Worm (Caenorhabditis elegans) whole organism, dauer: ENCODE results near the gene Y116F11B.14.

ENCODE experiments used
- unc-62 ChIP-seq: sonication (generic microtip); optimal IDR thresholded peaks from 2 replicates; lab custom pipeline; 2017; ENCODE audit warnings: missing biosample characterization, missing genetic modification reagents, missing genetic modification characterization

Gene Y116F11B.14

DNA sequence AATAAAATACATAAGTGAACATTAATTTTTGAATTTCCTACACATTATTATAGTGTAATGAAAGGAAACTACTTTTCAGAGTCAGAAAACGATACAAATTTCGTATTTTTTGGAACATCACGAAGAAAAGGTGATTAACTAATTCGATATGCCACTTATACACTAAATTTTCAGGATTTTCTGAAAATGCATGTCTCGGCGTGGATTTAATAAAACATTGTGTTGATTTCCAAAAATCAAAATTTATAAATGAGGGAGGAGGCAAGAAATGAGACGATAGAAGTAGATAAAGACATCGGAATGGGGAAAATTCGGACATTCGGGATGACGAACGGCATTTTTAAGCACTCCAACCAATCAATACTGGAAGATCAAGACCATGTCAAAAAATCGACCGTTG lies at the start of gene Y116F11B.14:
TSS of gene Y116F11B.14 (plus strand) at position 301 of the 400 bp plus-strand sequence.
- no peak for TF ChIP-seq unc-62 (GFP tag; lab: Kevin White, UChicago)

DNA sequence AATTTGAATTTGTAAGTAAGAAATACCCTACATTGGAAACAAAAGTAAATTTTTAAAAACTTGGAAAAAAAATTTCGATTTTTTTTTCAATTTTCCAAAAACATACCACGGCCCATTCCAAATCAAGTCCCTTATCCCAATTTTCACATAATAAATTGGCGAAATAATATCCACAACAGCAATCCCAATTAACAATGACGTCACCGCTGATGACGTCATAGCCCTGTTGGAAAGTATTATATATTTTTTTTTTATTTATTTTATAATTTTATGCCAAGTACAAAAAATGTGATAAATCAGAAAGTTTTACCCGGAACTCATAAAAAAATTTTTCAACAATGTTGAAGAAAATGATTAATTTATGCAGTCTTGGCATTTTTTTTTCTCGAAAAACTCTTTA lies 45.7 kb upstream of the Y116F11B.14 start:
- no peak for TF ChIP-seq unc-62 (GFP tag; lab: Kevin White, UChicago)

DNA sequence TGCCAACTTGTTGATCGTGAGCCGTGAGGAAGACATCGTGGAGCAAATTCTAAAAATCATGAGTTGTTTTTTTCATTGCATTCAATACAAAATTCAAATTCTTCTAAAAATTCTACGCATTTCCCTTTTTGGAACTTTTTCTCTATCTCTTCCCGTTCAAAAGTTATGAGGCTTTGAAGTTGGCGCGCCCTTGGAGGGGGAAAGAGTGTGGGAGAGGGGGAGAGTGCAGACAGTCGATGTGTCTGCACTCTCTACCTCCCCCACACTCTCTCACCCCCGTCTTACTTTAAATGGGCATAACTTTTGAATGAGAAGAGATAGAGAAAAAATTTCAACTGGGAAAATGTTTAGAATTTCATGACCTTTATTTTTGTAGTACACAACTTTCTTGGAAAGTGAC lies 42.9 kb upstream of the Y116F11B.14 start:
- TF ChIP-seq unc-62 (GFP tag; lab: Kevin White, UChicago), result no peak

DNA sequence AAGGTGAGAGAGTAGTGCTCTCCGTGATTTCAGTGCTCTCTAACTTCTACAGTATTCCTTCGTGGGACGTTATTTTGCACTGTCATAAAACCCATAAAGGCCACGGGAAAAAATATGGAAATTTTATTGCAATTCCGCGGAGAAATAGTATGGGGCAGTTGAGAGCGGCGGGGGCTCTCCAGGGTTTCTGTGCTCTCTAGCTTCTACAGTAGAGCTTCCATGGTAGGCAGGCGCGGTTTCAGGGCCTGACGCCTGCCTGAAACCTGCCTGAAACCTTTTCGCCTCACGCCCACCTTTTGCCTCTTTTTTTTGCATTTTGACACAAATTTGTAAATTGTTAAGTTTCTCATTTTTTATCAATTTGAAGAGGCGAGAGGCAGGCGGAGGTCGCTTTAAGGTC lies 42.3 kb upstream of the Y116F11B.14 start:
- no peak for TF ChIP-seq unc-62 (GFP tag; lab: Kevin White, UChicago)

DNA sequence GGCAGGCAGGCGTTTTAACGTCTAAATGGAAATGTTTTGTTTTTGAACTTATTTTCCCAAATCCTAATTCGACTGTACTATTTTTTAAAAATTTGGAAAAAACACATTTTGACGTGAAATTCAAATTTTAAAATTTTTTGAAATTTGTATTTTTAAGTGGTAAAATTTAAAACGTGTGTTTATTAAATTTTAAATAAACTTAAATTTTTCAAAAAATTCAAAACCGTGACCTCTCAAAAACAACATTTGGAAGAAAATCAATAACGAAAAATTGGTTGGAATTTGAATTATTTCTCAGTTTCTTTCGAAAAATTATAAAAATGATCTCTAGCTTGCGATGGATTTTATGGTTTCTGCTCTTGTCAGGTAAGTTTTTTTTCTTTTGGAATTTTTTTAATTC lies 41.9 kb upstream of the Y116F11B.14 start, which contains the start of gene Y116F11B.8:
TSS of gene Y116F11B.8 (plus strand) at position 301 of the 400 bp plus-strand sequence.
- TF ChIP-seq unc-62 (GFP tag; lab: Kevin White, UChicago), result no peak

DNA sequence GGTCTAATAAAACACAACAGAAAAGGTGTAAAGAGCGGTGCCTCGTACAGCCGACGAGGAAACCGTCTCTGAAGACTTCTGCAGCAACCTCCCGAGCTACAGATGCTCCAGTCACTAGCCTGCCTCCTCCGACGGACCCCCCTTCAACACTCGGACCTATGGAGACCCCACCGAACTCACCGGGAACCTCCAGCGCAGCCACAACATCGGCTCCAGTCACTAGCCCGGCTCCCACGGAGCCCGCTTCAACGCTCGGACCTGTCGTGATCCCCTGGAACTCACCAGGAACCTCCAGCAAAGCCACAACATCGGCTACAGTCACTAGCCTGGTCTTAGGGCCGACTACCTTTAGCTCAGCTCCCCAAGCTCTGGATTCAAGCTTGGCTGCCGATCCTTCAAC lies 39.0 kb upstream of the Y116F11B.14 start:
- no peak for TF ChIP-seq unc-62 (GFP tag; lab: Kevin White, UChicago)

DNA sequence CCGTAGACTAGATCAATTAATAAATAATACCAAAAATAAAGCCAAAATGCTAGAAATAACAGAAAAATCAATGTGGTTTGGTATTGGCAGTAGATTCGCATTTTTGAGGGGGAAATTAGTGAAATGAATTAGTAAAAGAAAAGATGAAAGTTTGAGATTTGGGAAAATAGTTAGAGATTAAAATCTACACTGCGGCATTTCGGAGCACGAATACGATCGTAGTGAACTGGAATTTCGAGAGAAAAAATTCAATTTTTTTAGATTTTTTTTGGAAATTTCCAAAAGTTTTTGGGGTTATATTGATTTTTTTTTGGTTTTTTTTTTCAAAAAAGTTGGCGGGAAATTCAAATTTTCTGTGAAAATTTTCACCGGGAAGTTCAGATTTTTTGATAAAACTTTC lies 31.4 kb upstream of the Y116F11B.14 start, which contains the start of gene Y116F11B.9:
TSS of gene Y116F11B.9 (minus strand) at position 101 of the 400 bp plus-strand sequence.
- TF ChIP-seq unc-62 (GFP tag; lab: Kevin White, UChicago), result no peak

DNA sequence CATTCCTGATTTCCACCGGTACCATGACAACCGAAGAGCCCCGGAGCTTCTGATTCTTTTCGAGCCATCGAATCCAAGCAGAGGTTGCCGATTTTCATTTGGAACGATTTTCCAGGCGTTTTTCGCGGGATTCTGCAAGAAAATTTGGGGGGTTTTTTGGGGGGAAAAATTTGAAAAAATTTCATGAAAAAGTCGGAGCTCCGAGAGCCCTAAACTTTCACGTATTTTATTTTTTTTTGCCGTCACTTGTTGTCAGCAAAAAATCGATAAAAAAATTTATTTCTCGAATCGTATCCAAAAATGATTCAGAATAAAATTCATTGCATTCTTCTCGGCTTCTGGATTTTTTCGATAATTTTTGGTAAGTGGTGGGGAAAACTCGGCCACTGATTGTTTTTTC lies 16.4 kb upstream of the Y116F11B.14 start, which contains the start of gene Y116F11B.13:
TSS of gene Y116F11B.13 (plus strand) at position 301 of the 400 bp plus-strand sequence.
- TF ChIP-seq unc-62 (GFP tag; lab: Kevin White, UChicago), result no peak

DNA sequence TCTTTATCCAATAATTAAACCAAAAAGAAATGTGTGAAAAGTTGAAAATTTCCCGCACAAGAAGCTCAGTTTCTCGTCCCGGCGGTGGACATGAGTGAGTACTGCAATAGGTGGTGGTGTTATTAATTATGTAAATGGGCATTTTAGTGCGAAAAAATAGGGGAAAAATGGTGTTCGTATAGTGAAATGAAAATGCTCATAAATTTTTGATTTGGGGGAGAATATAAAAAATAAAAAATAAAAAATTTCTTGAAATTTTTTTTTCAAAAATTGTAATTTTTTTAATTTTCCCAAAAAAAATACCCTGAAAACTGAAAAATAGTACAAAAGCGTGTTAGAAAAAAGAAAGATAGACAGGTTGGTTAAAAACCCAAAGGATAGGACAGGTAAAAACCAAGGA lies 4.0 kb upstream of the Y116F11B.14 start, which contains the start of gene gly-4:
TSS of gene gly-4 (minus strand) at position 101 of the 400 bp plus-strand sequence.
- no peak for TF ChIP-seq unc-62 (GFP tag; lab: Kevin White, UChicago)

DNA sequence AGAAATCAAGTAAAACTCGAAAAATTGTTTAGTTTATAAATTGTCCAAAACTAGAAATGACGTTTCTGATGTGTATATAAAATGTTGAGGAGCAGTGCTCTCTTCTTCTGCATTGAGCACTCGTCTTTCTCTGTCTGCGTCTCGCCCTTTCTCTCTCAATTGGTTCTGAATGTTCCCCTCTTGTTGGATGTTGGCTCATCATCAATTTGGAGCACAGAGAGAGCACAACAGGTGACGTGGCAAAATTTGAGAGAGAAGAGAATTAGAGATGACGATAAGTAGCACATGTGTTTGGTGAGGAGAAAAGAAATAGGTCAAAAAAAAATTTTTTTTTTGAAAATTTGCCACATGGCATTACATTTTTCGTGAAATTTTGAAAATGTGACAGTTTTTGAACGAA lies 1.7 kb upstream of the Y116F11B.14 start:
- no peak for TF ChIP-seq unc-62 (GFP tag; lab: Kevin White, UChicago)

DNA sequence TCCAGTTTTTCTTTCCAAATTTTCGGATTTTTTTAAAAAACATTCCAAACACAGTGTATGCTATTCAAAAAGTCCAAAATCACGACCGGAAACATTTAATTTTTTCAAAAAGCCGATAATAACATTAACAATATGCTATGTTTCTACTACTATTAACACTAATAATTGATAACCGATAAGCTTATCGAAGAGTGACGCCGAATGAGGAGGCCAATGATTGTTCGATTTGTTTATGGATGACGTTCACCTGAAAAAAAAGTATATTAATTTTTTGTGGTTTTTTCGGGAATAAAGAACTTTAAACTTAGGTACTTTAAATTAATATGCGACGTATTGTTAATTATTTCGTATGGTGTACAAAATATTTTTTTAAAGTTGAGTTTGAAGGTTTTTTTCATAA lies 1.3 kb upstream of the Y116F11B.14 start:
- TF ChIP-seq unc-62 (GFP tag; lab: Kevin White, UChicago), result no peak

DNA sequence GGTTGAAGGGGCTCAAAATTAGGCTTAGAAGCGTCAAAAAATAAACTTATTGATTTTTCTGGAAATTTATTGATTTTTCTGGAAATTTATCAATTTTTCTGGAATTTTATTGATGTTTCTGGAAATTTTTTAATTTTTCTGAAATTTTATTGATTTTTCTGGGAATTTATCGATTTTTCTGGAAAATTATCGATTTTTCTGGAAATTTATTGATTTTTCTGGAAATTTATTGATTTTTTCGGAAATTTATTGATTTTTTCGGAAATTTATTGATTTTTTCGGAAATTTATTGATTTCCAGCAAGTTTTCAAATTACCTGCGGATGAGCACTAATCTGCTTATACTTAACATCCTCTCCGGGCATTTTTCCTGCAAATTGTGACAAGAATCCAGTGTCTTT lies 2.6 kb downstream of the Y116F11B.14 start:
- TF ChIP-seq unc-62 (GFP tag; lab: Kevin White, UChicago), result no peak

DNA sequence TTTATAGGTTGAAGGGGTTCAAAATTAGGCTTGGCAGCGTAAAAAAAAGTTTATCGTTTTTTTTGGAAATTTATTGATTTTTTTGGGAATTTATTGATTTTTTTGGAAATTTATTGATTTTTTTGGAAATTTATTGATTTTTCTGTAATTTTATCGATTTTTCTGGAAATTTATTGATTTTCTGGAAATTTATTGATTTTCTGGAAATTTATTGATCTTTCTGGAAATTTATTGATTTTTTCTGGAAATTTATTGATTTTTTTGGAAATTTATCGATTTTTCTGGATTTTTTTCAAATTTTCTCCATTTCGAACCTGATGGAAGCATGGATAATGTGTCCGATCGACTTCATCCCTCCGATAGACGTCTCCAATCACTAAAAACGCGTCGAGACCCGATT lies 5.5 kb downstream of the Y116F11B.14 start:
- TF ChIP-seq unc-62 (GFP tag; lab: Kevin White, UChicago), result no peak

DNA sequence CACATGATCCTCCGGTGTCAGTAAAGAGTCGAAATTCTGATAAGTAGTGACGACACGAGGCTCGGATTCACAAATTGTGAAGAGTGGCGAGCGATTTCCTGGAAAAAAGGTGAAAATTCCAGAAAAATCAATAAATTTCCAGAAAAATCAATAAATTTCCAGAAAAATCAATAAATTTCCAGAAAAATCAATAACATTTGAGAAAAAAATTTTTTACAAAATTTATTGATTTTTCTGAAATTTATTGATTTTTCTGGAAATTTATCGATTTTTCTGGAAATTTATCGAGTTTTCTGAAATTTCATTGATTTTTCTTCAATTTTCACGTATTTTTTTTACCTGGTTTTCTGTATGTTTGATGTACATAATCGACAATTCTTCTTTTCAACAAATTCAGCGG lies 6.7 kb downstream of the Y116F11B.14 start:
- no peak for TF ChIP-seq unc-62 (GFP tag; lab: Kevin White, UChicago)

DNA sequence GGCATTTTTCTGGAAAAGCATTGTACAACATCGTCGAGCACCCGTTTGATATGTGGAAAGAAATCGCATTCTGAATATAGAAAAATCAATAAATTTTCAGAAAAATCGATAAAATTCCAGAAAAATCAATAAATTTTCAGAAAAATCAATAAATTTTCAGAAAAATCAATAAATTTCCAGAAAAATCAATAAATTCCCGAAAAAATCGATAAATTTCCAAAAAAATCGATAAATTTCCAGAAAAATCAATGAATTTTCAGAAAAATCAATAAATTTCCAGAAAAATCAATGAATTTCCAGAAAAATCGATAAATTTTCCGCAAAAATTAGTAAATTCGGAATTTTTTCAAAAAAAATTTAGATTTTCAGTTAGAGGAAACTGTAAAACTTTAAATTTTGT lies 8.1 kb downstream of the Y116F11B.14 start, which contains the start of gene fars-2:
TSS of gene fars-2 (minus strand) at position 70 of the 400 bp plus-strand sequence.
- TF ChIP-seq unc-62 (GFP tag; lab: Kevin White, UChicago), result no peak

DNA sequence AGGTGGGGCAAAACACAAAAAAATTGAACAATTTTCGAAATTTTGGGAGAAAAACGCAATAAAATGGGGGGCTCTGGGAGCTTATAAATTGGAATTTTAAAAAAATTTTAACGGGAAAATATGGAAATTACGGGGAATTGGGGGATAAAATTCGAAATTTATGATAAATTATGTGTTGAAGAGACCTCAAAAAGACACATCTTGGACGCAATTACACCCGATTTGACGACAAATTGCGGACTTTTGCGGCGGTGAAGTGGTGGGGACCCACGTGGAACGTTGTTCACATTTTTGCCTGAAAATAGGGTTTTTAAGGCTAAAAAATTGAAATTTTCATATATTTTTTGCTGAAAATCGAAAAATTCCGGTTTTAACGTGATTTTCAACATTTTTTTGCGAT lies 9.6 kb downstream of the Y116F11B.14 start:
- no peak for TF ChIP-seq unc-62 (GFP tag; lab: Kevin White, UChicago)

DNA sequence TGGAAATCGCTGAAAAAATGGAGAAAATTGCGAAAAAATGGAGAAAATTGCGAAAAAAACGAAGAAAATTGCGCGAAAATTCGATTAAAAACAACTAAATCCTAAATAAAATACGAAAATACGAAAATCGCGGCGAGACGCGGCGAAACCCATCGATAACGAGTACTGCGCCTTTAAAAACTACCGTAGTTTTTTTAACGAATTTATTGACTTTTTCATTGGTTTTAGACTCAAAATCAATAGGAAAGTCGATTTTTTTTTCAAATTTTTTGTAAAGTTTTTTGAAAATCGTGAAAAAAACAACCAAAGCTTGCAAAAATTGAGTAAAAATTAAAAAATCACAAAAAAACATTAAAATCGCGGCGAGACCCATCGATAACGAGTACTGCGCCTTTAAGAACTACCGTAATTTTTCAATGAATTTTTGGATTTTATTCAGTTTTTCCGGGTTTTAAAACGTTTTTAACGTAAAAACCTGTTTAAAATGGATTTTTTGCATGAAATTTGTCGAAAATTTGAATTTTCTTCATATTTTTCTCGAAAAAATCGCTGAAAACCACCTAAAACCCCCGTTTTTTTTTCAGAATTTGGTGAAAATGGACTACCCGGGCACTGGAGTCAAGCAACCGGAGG lies 16.8 kb downstream of the Y116F11B.14 start, which contains the start of the genes chk-2 and Y60A3A.19:
TSS of gene chk-2 (minus strand) at position 51 of the 633 bp plus-strand sequence.
TSS of gene Y60A3A.19 (plus strand) at position 583 of the 633 bp plus-strand sequence.
- TF ChIP-seq unc-62 (GFP tag; lab: Kevin White, UChicago), result no peak
